Worm (Caenorhabditis elegans) whole organism, L3 larva: Measurements from ENCODE around the gene gln-5.
A peak's percentile ranks its signal among the peaks of the same experiment; 100 is the strongest.

Experiments
- ZK546.5 ChIP-seq: sonication (generic microtip); optimal IDR thresholded peaks from 2 replicates; lab custom pipeline; 2017; ENCODE audit warnings: missing biosample characterization, missing genetic modification characterization
- aly-2 ChIP-seq: fragments of 150-350 bp; optimal IDR thresholded peaks from 2 replicates; lab custom pipeline; 2014; ENCODE audit warnings: missing biosample characterization, missing genetic modification characterization
- ama-1 ChIP-seq: fragments of 150-350 bp; optimal IDR thresholded peaks from 2 replicates; lab custom pipeline; 2018
- ceh-28 ChIP-seq: fragments of 150-350 bp; optimal IDR thresholded peaks from 2 replicates; lab custom pipeline; 2014; ENCODE audit warnings: missing biosample characterization, missing genetic modification reagents, missing genetic modification characterization
- ceh-82 ChIP-seq: fragments of 150-350 bp; optimal IDR thresholded peaks from 2 replicates; lab custom pipeline; 2014; ENCODE audit warnings: missing biosample characterization, missing genetic modification characterization
- ceh-9 ChIP-seq: sonication (generic microtip); optimal IDR thresholded peaks from 2 replicates; lab custom pipeline; 2018; ENCODE audit warnings: missing biosample characterization, missing genetic modification characterization
- egl-27 ChIP-seq: sonication (generic microtip); optimal IDR thresholded peaks from 4 replicates; lab custom pipeline; 2017; ENCODE audit warnings: missing biosample characterization, missing genetic modification reagents, missing genetic modification characterization
- egl-5 ChIP-seq: fragments of 150-350 bp; optimal IDR thresholded peaks from 2 replicates; lab custom pipeline; 2017; ENCODE audit warnings: missing biosample characterization, missing genetic modification reagents, missing genetic modification characterization, inconsistent platforms
- elt-1 ChIP-seq: fragments of 150-350 bp; optimal IDR thresholded peaks from 2 replicates; lab custom pipeline; 2014; ENCODE audit warnings: missing biosample characterization, missing genetic modification characterization
- elt-2 ChIP-seq: sonication (generic microtip); optimal IDR thresholded peaks from 2 replicates; lab custom pipeline; 2016; ENCODE audit warnings: missing genetic modification reagents, mild to moderate bottlenecking, missing genetic modification characterization, missing compliant biosample characterization
- elt-3 ChIP-seq, 3 experiments: fragments of 150-350 bp in 1 of 3; sonication (generic microtip) in 2 of 3; optimal IDR thresholded peaks; 2 replicates in 2 of 3; 4 replicates in 1 of 3; lab custom pipeline; 2014 to 2017; ENCODE audit warnings: missing biosample characterization in 3 of 3, missing genetic modification characterization in 3 of 3
- fkh-10 ChIP-seq: sonication (generic microtip); optimal IDR thresholded peaks from 2 replicates; lab custom pipeline; 2017; ENCODE audit warnings: missing biosample characterization, missing genetic modification reagents, missing genetic modification characterization
- fkh-2 ChIP-seq: fragments of 150-350 bp; optimal IDR thresholded peaks from 2 replicates; lab custom pipeline; 2014; ENCODE audit warnings: missing biosample characterization, missing genetic modification reagents, missing genetic modification characterization
- fos-1 ChIP-seq: fragments of 150-350 bp; optimal IDR thresholded peaks from 2 replicates; lab custom pipeline; 2014; ENCODE audit warnings: missing biosample characterization, missing genetic modification characterization
- hmg-11 ChIP-seq: sonication (generic microtip); optimal IDR thresholded peaks from 2 replicates; lab custom pipeline; 2016; ENCODE audit warnings: missing genetic modification characterization, missing compliant biosample characterization
- jun-1 ChIP-seq: fragments of 150-350 bp; optimal IDR thresholded peaks from 2 replicates; lab custom pipeline; 2014; ENCODE audit warnings: missing biosample characterization, missing genetic modification reagents, missing genetic modification characterization
- lsy-12 ChIP-seq: sonication (generic microtip); optimal IDR thresholded peaks from 2 replicates; lab custom pipeline; 2016; ENCODE audit warnings: mild to moderate bottlenecking, missing genetic modification characterization, missing compliant biosample characterization
- mml-1 ChIP-seq: fragments of 150-350 bp; sonication (generic microtip); optimal IDR thresholded peaks from 3 replicates; lab custom pipeline; 2014; ENCODE audit warnings: missing biosample characterization, missing genetic modification characterization
- nfya-1 ChIP-seq: sonication (generic microtip); optimal IDR thresholded peaks from 2 replicates; lab custom pipeline; 2017; ENCODE audit warnings: missing genetic modification characterization, mild to moderate bottlenecking, missing compliant biosample characterization, antibody characterized with exemption, moderate library complexity; ENCODE audit not compliant: insufficient read depth
- nhr-11 ChIP-seq: fragments of 150-350 bp; optimal IDR thresholded peaks from 2 replicates; lab custom pipeline; 2014; ENCODE audit warnings: missing biosample characterization, missing genetic modification characterization
- nhr-12 ChIP-seq: fragments of 150-350 bp; optimal IDR thresholded peaks from 2 replicates; lab custom pipeline; 2014; ENCODE audit warnings: missing biosample characterization, missing genetic modification characterization
- nhr-23 ChIP-seq: fragments of 150-350 bp; optimal IDR thresholded peaks from 2 replicates; lab custom pipeline; 2014; ENCODE audit warnings: missing biosample characterization, missing genetic modification reagents, missing genetic modification characterization
- nhr-237 ChIP-seq: fragments of 150-350 bp; optimal IDR thresholded peaks from 2 replicates; lab custom pipeline; 2014; ENCODE audit warnings: missing biosample characterization, missing genetic modification characterization
- nhr-25 ChIP-seq: sonication (generic microtip); optimal IDR thresholded peaks from 2 replicates; lab custom pipeline; 2017; ENCODE audit warnings: missing biosample characterization, missing genetic modification characterization
- nhr-28 ChIP-seq: fragments of 150-350 bp; optimal IDR thresholded peaks from 2 replicates; lab custom pipeline; 2014; ENCODE audit warnings: missing biosample characterization, missing genetic modification characterization
- nhr-43 ChIP-seq: sonication (generic microtip); optimal IDR thresholded peaks from 2 replicates; lab custom pipeline; 2016; ENCODE audit warnings: mild to moderate bottlenecking, missing genetic modification characterization, missing compliant biosample characterization; ENCODE audit not compliant: poor library complexity, severe bottlenecking
- nhr-67 ChIP-seq: fragments of 150-350 bp; optimal IDR thresholded peaks from 2 replicates; lab custom pipeline; 2014; ENCODE audit warnings: missing biosample characterization, missing genetic modification characterization
- nhr-77 ChIP-seq: fragments of 150-350 bp; optimal IDR thresholded peaks from 2 replicates; lab custom pipeline; 2014; ENCODE audit warnings: missing biosample characterization, missing genetic modification characterization
- pha-4 ChIP-seq: fragments of 150-350 bp; optimal IDR thresholded peaks from 2 replicates; lab custom pipeline; 2014; ENCODE audit warnings: missing biosample characterization, missing genetic modification reagents, missing genetic modification characterization
- pqm-1 ChIP-seq: fragments of 150-350 bp; optimal IDR thresholded peaks from 2 replicates; lab custom pipeline; 2017; ENCODE audit warnings: missing biosample characterization, missing genetic modification characterization, inconsistent platforms
- sea-2 ChIP-seq: fragments of 150-350 bp; sonication (generic microtip); optimal IDR thresholded peaks from 4 replicates; lab custom pipeline; 2014; ENCODE audit warnings: missing biosample characterization, missing genetic modification reagents, missing genetic modification characterization
- skn-1 ChIP-seq: fragments of 150-350 bp; optimal IDR thresholded peaks from 2 replicates; lab custom pipeline; 2014; ENCODE audit warnings: missing biosample characterization, missing genetic modification characterization
- snpc-4 ChIP-seq: fragments of 150-350 bp; optimal IDR thresholded peaks from 2 replicates; lab custom pipeline; 2014; ENCODE audit warnings: missing biosample characterization, missing genetic modification characterization
- tbx-2 ChIP-seq: sonication (generic microtip); optimal IDR thresholded peaks from 2 replicates; lab custom pipeline; 2016; ENCODE audit warnings: mild to moderate bottlenecking, missing genetic modification characterization, missing compliant biosample characterization
- unc-39 ChIP-seq: sonication (generic microtip); optimal IDR thresholded peaks from 4 replicates; lab custom pipeline; 2017; ENCODE audit warnings: missing biosample characterization, missing genetic modification characterization
- unc-62 ChIP-seq: fragments of 150-350 bp; sonication (generic microtip); optimal IDR thresholded peaks from 4 replicates; lab custom pipeline; 2014; ENCODE audit warnings: missing biosample characterization, missing genetic modification reagents, missing genetic modification characterization
- zag-1 ChIP-seq: fragments of 150-350 bp; optimal IDR thresholded peaks from 2 replicates; lab custom pipeline; 2014; ENCODE audit warnings: missing biosample characterization, missing genetic modification characterization
- ztf-11 ChIP-seq: fragments of 150-350 bp; optimal IDR thresholded peaks from 2 replicates; lab custom pipeline; 2014; ENCODE audit warnings: missing biosample characterization, missing genetic modification characterization
- ztf-4 ChIP-seq: fragments of 150-350 bp; optimal IDR thresholded peaks from 2 replicates; lab custom pipeline; 2014; ENCODE audit warnings: missing biosample characterization, missing genetic modification characterization

Gene gln-5

DNA sequence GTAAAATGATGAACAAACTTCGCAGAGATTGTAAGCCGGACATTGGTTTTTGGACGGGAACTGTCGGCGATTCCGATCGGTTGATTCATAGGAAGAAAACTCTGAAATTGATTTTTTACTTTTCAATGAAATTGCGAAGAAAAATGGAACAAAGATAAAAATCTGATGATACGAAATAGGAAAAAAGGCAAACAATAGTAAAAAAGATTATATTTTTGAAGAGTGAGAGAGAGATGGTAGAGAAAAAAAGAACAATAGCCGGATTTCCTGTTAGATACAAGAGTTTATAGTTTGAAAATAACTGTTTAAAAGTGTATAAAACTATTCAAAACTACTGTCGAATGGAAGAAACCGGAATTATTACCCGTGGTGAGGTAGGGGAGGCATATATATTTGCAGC is 10.6 kb upstream of the gln-5 start, which contains the start of gene nra-1:
nra-1 (minus strand) TSS at position 101 of the 400 bp plus-strand sequence.
- TF ChIP-seq nhr-23: no peak
- no peak for TF ChIP-seq ztf-11 (tag; lab: Kevin White, UChicago)
- no peak for TF ChIP-seq skn-1
- no peak for TF ChIP-seq ceh-82 (tag; lab: Kevin White, UChicago)
- TF ChIP-seq mml-1 (tag; lab: Kevin White, UChicago): no peak
- no peak for TF ChIP-seq zag-1 (tag; lab: Kevin White, UChicago)
- TF ChIP-seq pha-4 (tag; lab: Kevin White, UChicago): no peak
- no peak for TF ChIP-seq ZK546.5 (tag; lab: Kevin White, UChicago)
- no peak for TF ChIP-seq nhr-237
- no peak for TF ChIP-seq nhr-67 (tag; lab: Kevin White, UChicago)
- TF ChIP-seq egl-5 (tag; lab: Kevin White, UChicago): no peak
- TF ChIP-seq nhr-77 (tag; lab: Kevin White, UChicago): no peak

DNA sequence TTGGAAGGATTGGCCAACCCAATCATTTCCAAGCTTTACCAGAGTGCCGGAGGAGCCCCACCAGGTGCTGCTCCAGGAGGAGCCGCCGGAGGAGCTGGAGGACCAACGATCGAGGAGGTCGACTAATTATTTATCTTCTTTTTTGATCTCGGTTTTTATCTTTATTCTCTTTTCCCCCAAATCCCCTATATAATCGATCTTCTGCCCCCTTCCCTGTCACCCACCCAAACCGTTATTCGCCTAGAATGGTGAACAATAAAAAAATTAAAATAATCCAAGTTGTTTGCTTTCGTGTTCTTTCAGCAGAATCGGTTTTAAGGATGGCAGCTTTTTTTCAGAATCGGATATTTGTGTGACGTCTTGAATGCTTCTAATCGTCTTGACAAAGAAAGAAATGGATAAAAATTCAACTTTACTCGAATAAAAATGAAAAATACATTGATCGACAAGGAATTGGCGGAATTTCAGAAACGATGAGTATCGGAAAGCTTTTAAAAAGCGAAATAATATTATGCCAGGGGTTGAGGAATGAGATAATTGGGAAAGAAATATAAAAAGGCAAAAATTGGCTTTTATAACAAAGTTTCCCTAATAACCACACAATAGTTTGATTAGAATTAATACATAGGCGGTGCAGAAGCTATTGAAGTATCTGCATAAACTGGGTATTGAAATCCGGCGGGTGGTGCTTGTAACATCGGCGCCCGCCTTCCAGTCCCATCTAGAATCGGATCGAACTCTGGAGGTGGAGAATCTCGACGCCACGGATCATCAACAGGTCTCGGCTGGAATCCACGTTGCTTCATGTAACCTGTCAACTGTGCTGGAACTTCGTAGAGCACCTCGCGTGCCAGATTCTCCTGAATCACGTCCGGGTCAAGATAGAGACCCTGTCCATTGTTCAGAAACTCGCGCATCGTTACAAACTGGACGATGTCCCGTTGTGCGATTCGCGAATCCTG is 7.9 kb upstream of the gln-5 start:
- TF ChIP-seq jun-1 (tag; lab: Kevin White, UChicago) (peak; percentile 65), nhr-67 (tag; lab: Kevin White, UChicago) (no peak), ztf-4 (tag; lab: Kevin White, UChicago) (peak; percentile 87), pha-4 (tag; lab: Kevin White, UChicago) (peak; percentile 88), fkh-10 (GFP tag; lab: Kevin White, UChicago) (no peak), nhr-11 (tag; lab: Kevin White, UChicago) (no peak), nhr-23 (peak; percentile 42), ceh-9 (tag; lab: Kevin White, UChicago) (no peak), ama-1 (lab: Kevin White, UChicago) (peak; percentile 99), nhr-28 (no peak), tbx-2 (peak; percentile 84), unc-39 (tag; lab: Kevin White, UChicago) (no peak), sea-2 (no peak), nhr-25 (peak; percentile 76), lsy-12 (tag; lab: Kevin White, UChicago) (peak; percentile 75), nhr-12 (tag; lab: Kevin White, UChicago) (no peak), elt-2 (tag; lab: Kevin White, UChicago) (peak; percentile 62), aly-2 (tag; lab: Kevin White, UChicago) (peak; percentile 87), fkh-2 (tag; lab: Kevin White, UChicago) (no peak), ZK546.5 (tag; lab: Kevin White, UChicago) (no peak), ceh-28 (peak; percentile 30), snpc-4 (tag; lab: Kevin White, UChicago) (peak; percentile 49), elt-1 (no peak), unc-62 (peak; percentile 51), ztf-11 (tag; lab: Kevin White, UChicago) (no peak), nfya-1 (tag; lab: Kevin White, UChicago) (peak; percentile 64), nhr-43 (tag; lab: Kevin White, UChicago) (peak; percentile 61), hmg-11 (tag; lab: Kevin White, UChicago) (no peak), egl-27 (tag; lab: Kevin White, UChicago) (no peak), zag-1 (tag; lab: Kevin White, UChicago) (no peak), elt-3 (tag; optimal IDR thresholded peaks at IDR 0.05; lab: Kevin White, UChicago) (no peak), nhr-237 (no peak), pqm-1 (tag; lab: Kevin White, UChicago) (no peak), fos-1 (tag; lab: Kevin White, UChicago) (peak; percentile 77)
